Fruit fly (Drosophila melanogaster) whole organism, adult: Measurements from ENCODE around the gene CG14300.

Experiments
- CG12768 ChIP-seq: fragments of 200-800 bp; sonication (Bioruptor generic); optimal IDR thresholded peaks from 2 replicates; lab custom pipeline; 2017; ENCODE audit warnings: missing biosample characterization, missing genetic modification characterization, mild to moderate bottlenecking, moderate library complexity, missing genetic modification reagents
- CG14711 ChIP-seq: fragments of 200-800 bp; sonication (Bioruptor generic); optimal IDR thresholded peaks from 2 replicates; lab custom pipeline; 2018; ENCODE audit warnings: missing biosample characterization, mild to moderate bottlenecking, missing genetic modification characterization, moderate library complexity
- CG5204 ChIP-seq: fragments of 200-800 bp; sonication (Bioruptor generic); optimal IDR thresholded peaks from 2 replicates; lab custom pipeline; 2016; ENCODE audit warnings: missing biosample characterization, missing genetic modification characterization
- CG7045 ChIP-seq: fragments of 200-800 bp; sonication (Bioruptor generic); optimal IDR thresholded peaks from 2 replicates; lab custom pipeline; 2017; ENCODE audit warnings: missing biosample characterization, mild to moderate bottlenecking, missing genetic modification characterization
- CG7101 ChIP-seq: fragments of 200-800 bp; sonication (Bioruptor generic); optimal IDR thresholded peaks from 2 replicates; lab custom pipeline; 2018; ENCODE audit warnings: missing biosample characterization, mild to moderate bottlenecking, missing genetic modification characterization, moderate library complexity
- Clk ChIP-seq: fragments of 200-800 bp; sonication (Bioruptor generic); optimal IDR thresholded peaks from 2 replicates; lab custom pipeline; 2017; ENCODE audit warnings: missing biosample characterization, missing genetic modification characterization
- Crg-1 ChIP-seq: fragments of 200-800 bp; sonication (Bioruptor generic); optimal IDR thresholded peaks from 2 replicates; lab custom pipeline; 2016; ENCODE audit warnings: missing biosample characterization, missing genetic modification characterization
- cnc ChIP-seq, 2 experiments: fragments of >200 bp; optimal IDR thresholded peaks; 2 replicates each; lab custom pipeline; 2017
- kay ChIP-seq: fragments of 200-800 bp; sonication (Bioruptor generic); peaks from one replicate; lab custom pipeline; 2016; ENCODE audit warnings: missing biosample characterization, missing genetic modification characterization, borderline replicate concordance
- pad ChIP-seq: fragments of 200-800 bp; sonication (Bioruptor generic); optimal IDR thresholded peaks from 3 replicates; lab custom pipeline; 2017; ENCODE audit warnings: missing biosample characterization, missing genetic modification characterization, mild to moderate bottlenecking, moderate library complexity, missing genetic modification reagents
- tj ChIP-seq: fragments of 200-800 bp; sonication (Bioruptor generic); optimal IDR thresholded peaks from 3 replicates; lab custom pipeline; 2017; ENCODE audit warnings: missing biosample characterization, mild to moderate bottlenecking, missing genetic modification characterization, moderate library complexity

dm6 chr3R:18663525-18663924, 30.0 kb downstream of the CG14300 start, which contains the start of the genes Cpsf73 and Gos28:
- TF ChIP-seq kay (no peak), CG14711 (tag; lab: Kevin White, UChicago) (peak; percentile 37), Clk (no peak), CG7101 (tag; lab: Kevin White, UChicago) (peak; percentile 37), Crg-1 (GFP tag; lab: Kevin White, UChicago) (peak; percentile 41), CG12768 (GFP tag; lab: Kevin White, UChicago) (no peak), pad (no peak), cnc (optimal IDR thresholded peaks at IDR 0.05; lab: Kevin White, UChicago) (no peak), CG5204 (no peak), CG7045 (GFP tag; lab: Kevin White, UChicago) (no peak), tj (no peak)
